Fruit fly (Drosophila melanogaster) whole organism, pupa: ENCODE results near the gene CG15514.

Experiments
- CG15710 ChIP-seq: fragments of 200-800 bp; sonication (Bioruptor generic); optimal IDR thresholded peaks from 2 replicates; lab custom pipeline; 2018; ENCODE audit warnings: missing biosample characterization, mild to moderate bottlenecking, missing genetic modification characterization, moderate library complexity
- CG32121 ChIP-seq: fragments of 200-800 bp; sonication (Bioruptor generic); IDR thresholded peaks from 2 replicates; pipeline ENCODE4 v1.3.6; 2022; ENCODE audit warnings: missing biosample characterization, missing genetic modification characterization
- CG9948 ChIP-seq: fragments of 200-800 bp; sonication (Bioruptor generic); optimal IDR thresholded peaks from 2 replicates; lab custom pipeline; 2018; ENCODE audit warnings: missing biosample characterization, mild to moderate bottlenecking, missing genetic modification characterization, moderate library complexity
- D1 ChIP-seq: fragments of 200-800 bp; sonication (Bioruptor generic); optimal IDR thresholded peaks from 2 replicates; lab custom pipeline; 2018; ENCODE audit warnings: missing biosample characterization, mild to moderate bottlenecking, missing genetic modification characterization, moderate library complexity
- Snoo ChIP-seq: fragments of 200-800 bp; sonication (Bioruptor generic); optimal IDR thresholded peaks from 3 replicates; lab custom pipeline; 2017; ENCODE audit warnings: missing biosample characterization, mild to moderate bottlenecking, missing genetic modification characterization, inconsistent platforms
- rn ChIP-seq: fragments of 200-800 bp; sonication (Bioruptor generic); IDR thresholded peaks from 2 replicates; pipeline ENCODE4 v1.3.6; 2022; ENCODE audit warnings: missing biosample characterization, missing genetic modification characterization

DNA sequence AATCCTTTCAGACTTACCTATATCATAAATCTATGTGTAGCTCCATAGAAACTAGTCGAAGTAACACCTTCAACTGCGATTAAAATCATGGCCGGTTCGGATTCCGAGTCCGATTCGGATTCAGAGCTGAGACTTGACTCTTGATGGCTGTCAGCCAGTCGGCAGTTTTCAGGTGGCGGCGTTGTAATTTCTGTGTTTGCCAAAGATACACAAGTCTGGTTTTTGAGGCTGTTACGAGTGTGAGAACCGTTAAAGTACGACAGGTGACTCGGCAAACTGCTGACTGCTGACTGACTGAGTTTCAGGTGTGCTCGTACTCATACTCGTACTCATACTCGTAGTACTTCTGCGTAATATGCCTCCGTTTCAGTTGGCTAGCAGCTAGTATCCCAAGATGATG is 29.9 kb upstream of the CG15514 start:
- no peak for TF ChIP-seq Snoo
- no peak for TF ChIP-seq D1 (tag; lab: Kevin White, UChicago)
- TF ChIP-seq CG9948 (tag; lab: Kevin White, UChicago), result no peak
- no peak for TF ChIP-seq CG15710 (tag; lab: Kevin White, UChicago)
- no peak for TF ChIP-seq CG32121
- TF ChIP-seq rn (GFP tag; lab: Robert Waterston, UW), result no peak
